Fruit fly (Drosophila melanogaster): ENCODE data around the gene CG6276.

Gene CG6276

dm6 chr3R:15363608-15364007, 43.7 kb upstream of the CG6276 start, which contains the start of gene CG6171 (continued):
- no peak for TF ChIP-seq hb (GFP tag; IDR thresholded peaks at IDR 0.05; ENCODE audit: partially characterized antibody)
- TF ChIP-seq Taf1 (GFP tag; IDR thresholded peaks at IDR 0.05) = no peak
- no peak for TF ChIP-seq CG11456 (GFP tag; IDR thresholded peaks at IDR 0.05)
- no peak for TF ChIP-seq CG3281 (GFP tag; optimal IDR thresholded peaks at IDR 0.05)
- TF ChIP-seq Ada2b (GFP tag; IDR thresholded peaks at IDR 0.05) = no peak
- peak; percentile 92 for TF ChIP-seq CG10267 (tag; optimal IDR thresholded peaks at IDR 0.05)
- TF ChIP-seq NFAT (GFP tag; IDR thresholded peaks at IDR 0.05) = no peak
- peak; percentile 50 for TF ChIP-seq knrl (GFP tag; IDR thresholded peaks at IDR 0.05; ENCODE audit: partially characterized antibody)
- TF ChIP-seq Doc2 (GFP tag; IDR thresholded peaks at IDR 0.05) = no peak
- no peak for TF ChIP-seq Oaz (GFP tag; IDR thresholded peaks at IDR 0.05)
- no peak for TF ChIP-seq CG13123 (GFP tag; optimal IDR thresholded peaks at IDR 0.05)
- TF ChIP-seq Eip74EF (GFP tag; optimal IDR thresholded peaks at IDR 0.05) = no peak
- TF ChIP-seq Dref (GFP tag; IDR thresholded peaks at IDR 0.05) = peak; percentile 76
- TF ChIP-seq Bgb (GFP tag; IDR thresholded peaks at IDR 0.05; ENCODE audit: partially characterized antibody) = peak; percentile 30; the same call in 1 of the 2 replicates
- 0 out of 3 replicates have a peak, but pooled peaks have one; percentile 29 for TF ChIP-seq CG16813 (GFP tag; IDR thresholded peaks at IDR 0.05; ENCODE audit: partially characterized antibody)
- peak; percentile 69; the same call in 3 of the 4 replicates for TF ChIP-seq Dll (GFP tag; IDR thresholded peaks at IDR 0.05; ENCODE audit: partially characterized antibody)
- no peak for TF ChIP-seq NC2α (GFP tag; optimal IDR thresholded peaks at IDR 0.05)
- no peak for TF ChIP-seq CG32532 (GFP tag; IDR thresholded peaks at IDR 0.05)
- no peak for TF ChIP-seq Hr3 (GFP tag; optimal IDR thresholded peaks at IDR 0.05)
- no peak for TF ChIP-seq CG8359 (GFP tag; optimal IDR thresholded peaks at IDR 0.05; ENCODE audit: borderline replicate concordance)
- no peak for TF ChIP-seq grn (GFP tag; optimal IDR thresholded peaks at IDR 0.05)
- TF ChIP-seq vfl (GFP tag; optimal IDR thresholded peaks at IDR 0.05) = no peak
- TF ChIP-seq dan (GFP tag; IDR thresholded peaks at IDR 0.05) = no peak
- no peak for TF ChIP-seq sim (GFP tag; IDR thresholded peaks at IDR 0.05)
- TF ChIP-seq CG18476 (GFP tag; optimal IDR thresholded peaks at IDR 0.05) = no peak
- TF ChIP-seq exex (tag; optimal IDR thresholded peaks at IDR 0.05) = no peak
- TF ChIP-seq Med (GFP tag) = peak; percentile 82
- peak; percentile 28 for TF ChIP-seq lbe (GFP tag; optimal IDR thresholded peaks at IDR 0.05)
- TF ChIP-seq MESR4 (GFP tag; optimal IDR thresholded peaks at IDR 0.05) = peak; percentile 64
- peak; percentile 28 for TF ChIP-seq lilli (GFP tag; optimal IDR thresholded peaks at IDR 0.05)
- no peak for TF ChIP-seq CG10321 (GFP tag; IDR thresholded peaks at IDR 0.05)
- peak; percentile 70 for TF ChIP-seq MBD-R2 (GFP tag; IDR thresholded peaks at IDR 0.05)
- no peak for TF ChIP-seq pum (GFP tag; optimal IDR thresholded peaks at IDR 0.05)
- no peak for TF ChIP-seq CG30431 (GFP tag; optimal IDR thresholded peaks at IDR 0.05)
- TF ChIP-seq Lim3 (GFP tag; IDR thresholded peaks at IDR 0.05) = no peak
- TF ChIP-seq CG14860 (GFP tag; IDR thresholded peaks at IDR 0.05; ENCODE audit: partially characterized antibody) = peak; percentile 48; the same call in 1 of the 3 replicates
- no peak for TF ChIP-seq CG1024 (GFP tag; IDR thresholded peaks at IDR 0.05)
- TF ChIP-seq Neu2 (GFP tag; optimal IDR thresholded peaks at IDR 0.05; ENCODE audit: borderline replicate concordance) = peak; percentile 18
- peak; percentile 55 for TF ChIP-seq pzg (GFP tag; optimal IDR thresholded peaks at IDR 0.05)
- TF ChIP-seq az2 (GFP tag; optimal IDR thresholded peaks at IDR 0.05) = no peak

dm6 chr3R:15361490-15361889, 41.6 kb upstream of the CG6276 start, which contains the start of the genes Cog2 and Trax:
Gene Cog2, minus strand, starts transcription at chr3R:15361657.
Gene Trax, plus strand, starts transcription at chr3R:15361692.
- TF ChIP-seq ftz-f1 (GFP tag; optimal IDR thresholded peaks at IDR 0.05) = peak; percentile 37
- TF ChIP-seq unc-4 (GFP tag; IDR thresholded peaks at IDR 0.05; ENCODE audit: partially characterized antibody) = peak; percentile 95
- TF ChIP-seq tna (GFP tag; IDR thresholded peaks at IDR 0.05; ENCODE audit: partially characterized antibody) = peak; percentile 78
- TF ChIP-seq tap (tag; optimal IDR thresholded peaks at IDR 0.05) = no peak
- no peak for TF ChIP-seq Gsc (GFP tag; IDR thresholded peaks at IDR 0.05)
- TF ChIP-seq CG10267 (tag; optimal IDR thresholded peaks at IDR 0.05) = peak; percentile 60
- peak; percentile 5 for TF ChIP-seq CG9797 (GFP tag; optimal IDR thresholded peaks at IDR 0.05)
- TF ChIP-seq CG34224 (GFP tag; IDR thresholded peaks at IDR 0.05; ENCODE audit: partially characterized antibody) = peak; percentile 94
- no peak for TF ChIP-seq tio (GFP tag; optimal IDR thresholded peaks at IDR 0.05)
- peak; percentile 77 for TF ChIP-seq knrl (GFP tag; IDR thresholded peaks at IDR 0.05; ENCODE audit: partially characterized antibody)
- TF ChIP-seq CG34376 (GFP tag; optimal IDR thresholded peaks at IDR 0.05) = no peak
- TF ChIP-seq CG42726 (GFP tag; IDR thresholded peaks at IDR 0.05; ENCODE audit: partially characterized antibody) = peak; percentile 91
- TF ChIP-seq MBD-R2 (GFP tag; IDR thresholded peaks at IDR 0.05) = peak; percentile 82
- TF ChIP-seq Bgb (GFP tag; IDR thresholded peaks at IDR 0.05; ENCODE audit: partially characterized antibody) = peak; percentile 87
- no peak for TF ChIP-seq ems (GFP tag; optimal IDR thresholded peaks at IDR 0.05)
- no peak for TF ChIP-seq Xrp1 (GFP tag; IDR thresholded peaks at IDR 0.05)

All from whole organism, embryonic.